Fruit fly (Drosophila melanogaster) Kc167 (cell line): Measurements from ENCODE around the gene Glut1.

Experiments used
- Myc ChIP-seq: fragments of >200 bp; optimal IDR thresholded peaks from 2 replicates; lab custom pipeline; 2017; ENCODE audit warnings: missing external identifiers
- h ChIP-seq: fragments of >200 bp; optimal IDR thresholded peaks from 3 replicates; lab custom pipeline; 2018; ENCODE audit warnings: missing external identifiers
- insv ChIP-seq: fragments of >200 bp; optimal IDR thresholded peaks from 3 replicates; lab custom pipeline; 2018; ENCODE audit warnings: missing external identifiers
- psq ChIP-seq: fragments of >200 bp; optimal IDR thresholded peaks from 2 replicates; lab custom pipeline; 2017; ENCODE audit warnings: missing external identifiers
- ttk ChIP-seq: sonication (Bioruptor generic); optimal IDR thresholded peaks from 2 replicates; lab custom pipeline; 2017; ENCODE audit warnings: missing external identifiers

DNA sequence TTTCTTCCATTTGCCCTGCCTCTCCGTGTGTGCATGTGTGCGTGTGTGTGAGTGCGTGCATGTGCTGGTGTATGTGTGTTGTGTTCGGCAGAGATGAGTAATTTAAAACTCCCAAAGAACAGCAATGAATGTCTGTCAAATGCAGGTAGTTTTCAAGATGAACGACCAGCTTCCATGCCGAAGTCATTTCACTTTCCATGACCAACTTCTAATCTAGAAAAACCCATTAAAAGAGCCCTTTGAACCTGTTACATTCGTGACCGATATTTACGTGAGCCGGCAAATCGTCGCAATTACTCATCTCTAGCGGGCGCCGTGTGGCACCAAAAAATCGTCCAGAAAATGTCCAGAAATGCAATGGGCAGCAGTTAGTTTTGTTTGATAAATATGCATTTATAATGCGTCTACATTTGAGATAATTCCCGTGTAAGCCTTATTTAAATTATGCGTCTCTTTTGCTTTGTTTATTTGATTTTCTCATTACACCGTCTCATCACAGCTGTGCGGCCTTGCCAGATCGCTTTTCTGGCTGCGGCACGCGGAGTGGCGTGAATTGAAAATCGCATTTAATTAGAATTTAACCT, 41.4 kb upstream of the Glut1 start:
- TF ChIP-seq psq (lab: Kevin White, UChicago) (no peak), insv (lab: Kevin White, UChicago) (no peak), h (lab: Kevin White, UChicago) (no peak), Myc (no peak), ttk (lab: Kevin White, UChicago) (no peak)
